Worm (Caenorhabditis elegans): Measurements from ENCODE around the gene srx-36.

- TF ChIP-seq B0310.2 (tag; optimal IDR thresholded peaks at IDR 0.05): no peak
- TF ChIP-seq flt-1 (GFP tag; IDR thresholded peaks at IDR 0.05): no peak
- no peak for TF ChIP-seq ama-1 (optimal IDR thresholded peaks at IDR 0.05)
- TF ChIP-seq ceh-36 (tag; optimal IDR thresholded peaks at IDR 0.05): no peak
- no peak for TF ChIP-seq tra-4 (tag; optimal IDR thresholded peaks at IDR 0.05)
- no peak for TF ChIP-seq ceh-13 (GFP tag; optimal IDR thresholded peaks at IDR 0.05)
- no peak for TF ChIP-seq hnd-1 (tag; optimal IDR thresholded peaks at IDR 0.05)
- TF ChIP-seq sea-1 (GFP tag; conservative IDR thresholded peaks at IDR 0.05): no peak
- TF ChIP-seq F13C5.2 (tag; optimal IDR thresholded peaks at IDR 0.05): no peak
- TF ChIP-seq hmg-4 (GFP tag; optimal IDR thresholded peaks at IDR 0.05): no peak
- TF ChIP-seq scrt-1 (GFP tag; IDR thresholded peaks at IDR 0.05): no peak
- no peak for TF ChIP-seq hmbx-1 (tag; optimal IDR thresholded peaks at IDR 0.05)
- no peak for TF ChIP-seq tbx-37 (GFP tag; conservative IDR thresholded peaks at IDR 0.05)
- no peak for TF ChIP-seq pes-1 (GFP tag; IDR thresholded peaks at IDR 0.05)
Observed at ce11 chrV:7110370-7110769, 20.5 kb downstream of the srx-36 start.
